Worm (Caenorhabditis elegans): ENCODE measurements around the gene emb-27.

DNA sequence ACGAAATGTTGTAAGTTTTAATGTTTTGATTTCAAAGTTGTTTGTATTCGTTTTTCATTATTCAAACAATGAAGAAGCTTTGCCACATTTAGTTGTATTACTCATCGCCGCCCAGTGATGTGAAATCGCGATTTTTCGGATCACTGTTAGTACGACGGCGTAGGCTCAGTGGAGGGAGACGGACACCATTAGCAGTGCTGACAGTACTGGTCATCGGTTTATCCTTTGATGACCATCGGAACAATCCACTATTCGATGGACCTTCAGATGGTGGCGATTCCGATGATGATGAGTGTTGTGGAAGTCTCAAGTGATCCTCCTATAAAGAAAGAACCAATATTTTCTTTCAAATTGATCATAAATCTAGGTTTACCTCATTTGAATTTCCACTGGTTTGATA, 25.5 kb upstream of the emb-27 start:
- TF ChIP-seq nhr-28 (tag; optimal IDR thresholded peaks at IDR 0.05) (no peak), nhr-76 (tag; optimal IDR thresholded peaks at IDR 0.05) (no peak), unc-62 (GFP tag; optimal IDR thresholded peaks at IDR 0.05) (no peak), sem-2 (GFP tag; optimal IDR thresholded peaks at IDR 0.05) (no peak), pha-4 (tag; optimal IDR thresholded peaks at IDR 0.05) (no peak), unc-120 (tag; optimal IDR thresholded peaks at IDR 0.05; ENCODE audit: poor library complexity, severe bottlenecking) (no peak), lin-32 (GFP tag; optimal IDR thresholded peaks at IDR 0.05) (no peak)
